Fruit fly (Drosophila melanogaster): ENCODE measurements around the gene ppk28.

DNA sequence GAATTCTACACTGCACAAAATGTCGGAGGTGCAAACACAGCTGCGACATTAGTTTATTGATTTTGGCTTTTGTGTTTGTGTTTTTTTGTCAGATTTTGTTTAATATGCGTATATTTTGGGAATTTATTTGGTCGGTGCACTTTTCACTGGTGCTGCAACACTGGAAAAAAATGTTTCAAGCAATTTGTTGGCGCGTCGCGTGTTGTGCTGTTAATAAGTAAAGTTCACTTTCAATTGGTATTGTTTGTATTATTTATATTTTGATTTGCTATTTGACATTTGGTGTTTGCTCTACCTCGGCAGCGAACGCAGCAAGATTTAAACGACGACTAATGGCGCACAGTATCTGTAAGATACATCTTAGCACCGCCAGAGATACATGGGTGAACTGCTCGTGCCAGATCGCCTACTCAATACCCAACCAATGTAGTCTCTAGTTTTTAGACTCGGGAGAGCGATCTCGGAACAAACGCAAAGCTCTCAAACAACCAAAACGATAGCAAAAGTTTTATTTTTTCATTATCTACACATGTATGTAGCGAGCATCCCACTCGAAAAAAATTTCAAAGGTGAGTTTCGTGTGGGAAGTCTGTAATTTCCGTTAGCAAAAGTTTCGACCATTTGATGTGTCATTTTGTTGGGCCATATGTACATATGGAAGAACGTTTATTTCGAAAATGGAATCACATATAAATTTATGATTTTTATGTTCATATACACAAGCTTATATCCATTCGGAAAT lies 23.5 kb upstream of the ppk28 start:
- TF ChIP-seq CG12219 (GFP tag; optimal IDR thresholded peaks at IDR 0.05) (no peak), gsb (GFP tag; IDR thresholded peaks at IDR 0.05) (no peak), maf-S (GFP tag; optimal IDR thresholded peaks at IDR 0.05) (peak; percentile 52), hb (GFP tag; IDR thresholded peaks at IDR 0.05; ENCODE audit: partially characterized antibody) (no peak)

All from whole organism, embryonic.